Worm (Caenorhabditis elegans): ENCODE data around the gene ZK757.2.

DNA sequence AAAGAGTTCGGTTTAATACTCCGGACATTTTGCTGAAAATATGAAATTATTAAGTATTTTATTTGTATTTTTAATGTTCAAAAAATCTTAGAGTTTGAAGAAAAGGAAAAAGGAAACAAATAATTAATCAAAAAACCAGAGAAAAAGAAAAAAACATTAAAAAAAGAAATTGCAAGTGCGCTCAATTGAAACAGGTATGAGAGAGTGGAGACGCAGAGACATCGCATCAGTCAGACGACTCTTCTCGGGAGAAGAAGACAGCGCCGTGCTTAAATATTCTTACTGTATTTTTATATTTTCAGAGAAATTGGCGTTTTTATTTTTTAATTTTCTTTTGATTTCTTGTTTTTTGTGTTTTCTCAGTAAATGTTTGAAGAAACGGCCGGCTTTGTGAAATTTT is 30.6 kb downstream of the ZK757.2 start, which contains the start of gene mrpl-36:
- TF ChIP-seq fos-1 (tag; optimal IDR thresholded peaks at IDR 0.05) (peak; percentile 27), mdl-1 (tag; optimal IDR thresholded peaks at IDR 0.05) (no peak), zag-1 (tag; optimal IDR thresholded peaks at IDR 0.05) (no peak), egl-27 (tag; optimal IDR thresholded peaks at IDR 0.05) (no peak), mab-5 (tag; optimal IDR thresholded peaks at IDR 0.05) (no peak)
